Worm (Caenorhabditis elegans): Measurements from ENCODE around the gene T09A12.8.

T09A12.8 gene

DNA sequence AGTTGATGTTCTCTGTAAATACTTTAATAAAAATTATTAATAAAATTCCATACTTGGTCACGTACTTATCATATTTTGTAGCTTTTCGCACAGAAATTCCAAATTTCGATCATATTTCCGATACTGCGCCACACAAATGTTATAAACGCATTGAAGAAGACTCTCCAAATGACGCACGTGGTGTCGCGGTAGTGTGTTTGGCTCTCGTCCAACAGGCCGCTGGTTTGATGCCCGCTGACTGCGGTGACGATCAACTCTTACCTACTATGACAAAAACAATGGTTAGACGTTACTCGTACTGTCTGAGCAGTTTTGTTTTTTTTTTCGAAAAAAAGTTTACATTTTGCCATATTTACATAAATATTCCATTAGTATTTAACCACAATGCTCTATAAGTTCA lies 9.4 kb upstream of the T09A12.8 start (continued):
- TF ChIP-seq unc-62 (GFP tag; optimal IDR thresholded peaks at IDR 0.05) = no peak
- peak; percentile 35 for TF ChIP-seq sem-4 (tag; optimal IDR thresholded peaks at IDR 0.05)
- TF ChIP-seq unc-55 (GFP tag; optimal IDR thresholded peaks at IDR 0.05) = peak; percentile 90
- TF ChIP-seq lin-13 (GFP tag; optimal IDR thresholded peaks at IDR 0.05) = peak; percentile 46
- peak; percentile 63 for TF ChIP-seq F13H6.1 (tag; optimal IDR thresholded peaks at IDR 0.05)
- no peak for TF ChIP-seq ceh-82 (tag; optimal IDR thresholded peaks at IDR 0.05)
- TF ChIP-seq nhr-129 (tag; optimal IDR thresholded peaks at IDR 0.05) = peak; percentile 81
- TF ChIP-seq aly-2 (tag; optimal IDR thresholded peaks at IDR 0.05) = no peak
- TF ChIP-seq mbf-1 (tag; optimal IDR thresholded peaks at IDR 0.05) = no peak
- TF ChIP-seq Y55F3AM.14 (GFP tag; optimal IDR thresholded peaks at IDR 0.05) = peak; percentile 47
- TF ChIP-seq ztf-1 (GFP tag; conservative IDR thresholded peaks at IDR 0.05) = no peak
- TF ChIP-seq ztf-4 (tag; optimal IDR thresholded peaks at IDR 0.05) = no peak
- TF ChIP-seq blmp-1 (tag; optimal IDR thresholded peaks at IDR 0.05; ENCODE audit: insufficient read depth) = no peak
- no peak for TF ChIP-seq elt-3 (tag; optimal IDR thresholded peaks at IDR 0.05)
- TF ChIP-seq unc-39 (tag; optimal IDR thresholded peaks at IDR 0.05) = no peak
- peak; percentile 15 for TF ChIP-seq ceh-16 (tag; optimal IDR thresholded peaks at IDR 0.05)
- peak; percentile 66 for TF ChIP-seq lin-11 (tag; optimal IDR thresholded peaks at IDR 0.05)
- no peak for TF ChIP-seq nhr-10 (tag; optimal IDR thresholded peaks at IDR 0.05)
- peak; percentile 52 to 66 for TF ChIP-seq mdl-1 (tag; optimal IDR thresholded peaks at IDR 0.05)
- no peak for TF ChIP-seq elt-1 (tag; optimal IDR thresholded peaks at IDR 0.05)
- TF ChIP-seq mab-5 (tag; optimal IDR thresholded peaks at IDR 0.05) = peak; percentile 25
- peak; percentile 62 for TF ChIP-seq C34F6.9 (tag; optimal IDR thresholded peaks at IDR 0.05)

DNA sequence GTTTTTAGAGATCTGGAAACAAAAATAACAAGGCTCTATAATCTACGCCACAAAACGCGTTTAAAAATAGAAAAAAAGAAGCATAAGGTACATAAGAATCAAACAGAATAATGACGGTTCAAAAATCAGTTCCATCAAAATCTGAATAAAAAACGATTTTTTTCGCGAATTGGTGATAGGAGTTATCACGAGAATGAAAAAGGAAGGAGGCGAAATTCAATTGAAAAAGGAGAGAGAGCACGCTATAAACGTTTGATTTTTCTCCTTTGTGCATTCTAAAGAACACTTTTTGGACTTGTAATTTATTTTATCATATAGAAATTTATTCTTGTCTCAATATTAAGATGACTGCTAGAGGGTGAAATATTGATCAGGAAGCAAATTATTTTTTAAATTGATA lies 7.8 kb upstream of the T09A12.8 start:
- no peak for TF ChIP-seq unc-39 (tag; optimal IDR thresholded peaks at IDR 0.05)
- peak; percentile 27 for TF ChIP-seq sma-9 (GFP tag; optimal IDR thresholded peaks at IDR 0.05)
- no peak for TF ChIP-seq sma-9 (tag; optimal IDR thresholded peaks at IDR 0.05)
- no peak for TF ChIP-seq egl-27 (tag; optimal IDR thresholded peaks at IDR 0.05)
- no peak for TF ChIP-seq unc-55 (GFP tag; optimal IDR thresholded peaks at IDR 0.05)
- TF ChIP-seq fos-1 (tag; optimal IDR thresholded peaks at IDR 0.05) = peak; percentile 56

DNA sequence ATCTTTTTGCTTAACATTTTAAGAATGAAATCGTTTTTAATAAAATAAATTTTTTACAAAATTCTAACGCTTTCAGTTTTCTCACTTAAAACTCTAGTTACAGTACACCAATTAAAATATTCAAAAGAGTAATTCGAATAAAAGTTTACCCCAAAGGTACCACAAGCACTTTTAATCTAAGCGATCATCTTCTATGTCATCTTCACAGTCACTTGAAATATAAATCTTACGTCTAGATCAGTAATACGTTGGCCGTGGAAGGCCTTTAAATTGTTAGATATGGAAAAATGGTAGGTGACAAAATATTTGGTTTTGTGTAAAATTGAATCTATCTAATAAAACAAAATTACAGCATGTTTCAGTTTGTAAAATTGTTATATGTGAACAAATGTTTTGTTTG lies 3.8 kb upstream of the T09A12.8 start:
- TF ChIP-seq peb-1 (tag; optimal IDR thresholded peaks at IDR 0.05) (no peak), ztf-4 (tag; optimal IDR thresholded peaks at IDR 0.05) (no peak), elt-1 (tag; optimal IDR thresholded peaks at IDR 0.05) (peak; percentile 86), nhr-10 (tag; optimal IDR thresholded peaks at IDR 0.05) (no peak), sma-9 (GFP tag; optimal IDR thresholded peaks at IDR 0.05) (peak; percentile 80), sma-9 (tag; optimal IDR thresholded peaks at IDR 0.05) (no peak), unc-62 (GFP tag; optimal IDR thresholded peaks at IDR 0.05) (no peak), ceh-16 (tag; optimal IDR thresholded peaks at IDR 0.05) (peak; percentile 12), nhr-25 (tag; optimal IDR thresholded peaks at IDR 0.05) (peak; percentile 37)

DNA sequence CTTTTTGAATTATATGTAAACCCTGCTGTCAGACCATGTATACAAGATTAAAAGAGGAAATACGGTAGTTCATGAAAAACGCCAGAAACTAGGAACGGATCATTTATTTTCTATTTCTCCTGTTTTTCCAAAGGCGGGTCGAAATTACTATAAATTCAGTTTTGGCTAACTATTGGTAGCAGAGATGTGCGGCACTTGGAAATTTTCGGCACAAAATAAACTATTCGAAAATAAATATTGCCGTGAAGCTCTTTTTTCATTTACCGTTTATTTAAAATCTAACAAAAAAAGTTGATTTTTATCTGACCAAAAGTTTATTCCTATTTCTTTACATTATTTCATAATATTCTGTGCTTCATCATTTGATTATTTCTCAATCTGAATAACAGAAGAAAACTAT lies 613 bp upstream of the T09A12.8 start, which contains the start of gene T09A12.1:
Gene T09A12.1, plus strand, starts transcription at position 301 of the 400 bp plus-strand sequence.
- TF ChIP-seq C34F6.9 (tag; optimal IDR thresholded peaks at IDR 0.05) = no peak
- TF ChIP-seq ztf-4 (tag; optimal IDR thresholded peaks at IDR 0.05) = no peak
- TF ChIP-seq lin-39 (tag; optimal IDR thresholded peaks at IDR 0.05) = no peak
- no peak for TF ChIP-seq aly-2 (tag; optimal IDR thresholded peaks at IDR 0.05)
- no peak for TF ChIP-seq nhr-129 (tag; optimal IDR thresholded peaks at IDR 0.05)
- TF ChIP-seq ZK546.5 (tag; optimal IDR thresholded peaks at IDR 0.05) = no peak
- no peak for TF ChIP-seq elt-3 (tag; optimal IDR thresholded peaks at IDR 0.05)
- no peak for TF ChIP-seq mab-5 (tag; optimal IDR thresholded peaks at IDR 0.05)
- no peak for TF ChIP-seq nhr-25 (tag; optimal IDR thresholded peaks at IDR 0.05)
- TF ChIP-seq lsy-2 (tag; optimal IDR thresholded peaks at IDR 0.05) = no peak
- no peak for TF ChIP-seq unc-55 (GFP tag; optimal IDR thresholded peaks at IDR 0.05)
- no peak for TF ChIP-seq unc-62 (GFP tag; optimal IDR thresholded peaks at IDR 0.05)
- TF ChIP-seq blmp-1 (tag; optimal IDR thresholded peaks at IDR 0.05; ENCODE audit: insufficient read depth) = no peak
- no peak for TF ChIP-seq nhr-77 (tag; optimal IDR thresholded peaks at IDR 0.05)
- no peak for TF ChIP-seq R02D3.7 (tag; optimal IDR thresholded peaks at IDR 0.05)
- no peak for TF ChIP-seq crh-2 (tag; optimal IDR thresholded peaks at IDR 0.05)
- TF ChIP-seq skn-1 (tag; optimal IDR thresholded peaks at IDR 0.05) = no peak
- no peak for TF ChIP-seq snpc-4 (tag; optimal IDR thresholded peaks at IDR 0.05)
- TF ChIP-seq nhr-23 (tag; optimal IDR thresholded peaks at IDR 0.05) = no peak

Data from whole organism, L2 larva.